Worm (Caenorhabditis elegans) whole organism, L2 larva: ENCODE measurements around the gene C17A2.2.

ENCODE experiments used
- C34F6.9 ChIP-seq: fragments of 150-350 bp; optimal IDR thresholded peaks from 2 replicates; lab custom pipeline; 2014; ENCODE audit warnings: missing biosample characterization, missing genetic modification characterization
- F13H6.1 ChIP-seq: sonication (generic microtip); optimal IDR thresholded peaks from 2 replicates; lab custom pipeline; 2016; ENCODE audit warnings: missing genetic modification characterization, missing compliant biosample characterization
- R02D3.7 ChIP-seq: fragments of 150-350 bp; optimal IDR thresholded peaks from 2 replicates; lab custom pipeline; 2014; ENCODE audit warnings: missing biosample characterization, missing genetic modification characterization
- Y55F3AM.14 ChIP-seq: fragments of 200-800 bp; sonication (Bioruptor generic); optimal IDR thresholded peaks from 2 replicates; lab custom pipeline; 2018; ENCODE audit warnings: mild to moderate bottlenecking, missing genetic modification characterization, missing compliant biosample characterization
- ZK546.5 ChIP-seq: sonication (generic microtip); optimal IDR thresholded peaks from 2 replicates; lab custom pipeline; 2017; ENCODE audit warnings: missing biosample characterization, missing genetic modification characterization
- alr-1 ChIP-seq: fragments of 150-350 bp; optimal IDR thresholded peaks from 2 replicates; lab custom pipeline; 2014; ENCODE audit warnings: missing biosample characterization, missing genetic modification characterization
- aly-2 ChIP-seq: fragments of 150-350 bp; optimal IDR thresholded peaks from 2 replicates; lab custom pipeline; 2014; ENCODE audit warnings: missing biosample characterization, missing genetic modification characterization
- ama-1 ChIP-seq: fragments of 150-350 bp; optimal IDR thresholded peaks from 2 replicates; lab custom pipeline; 2018; ENCODE audit warnings: inconsistent platforms
- blmp-1 ChIP-seq: sonication (generic microtip); optimal IDR thresholded peaks from 2 replicates; lab custom pipeline; 2017; ENCODE audit warnings: missing genetic modification characterization, mild to moderate bottlenecking, missing compliant biosample characterization, antibody characterized with exemption, moderate library complexity; ENCODE audit not compliant: insufficient read depth
- ceh-16 ChIP-seq: fragments of 150-350 bp; optimal IDR thresholded peaks from 2 replicates; lab custom pipeline; 2014; ENCODE audit warnings: missing biosample characterization, missing genetic modification characterization
- ceh-82 ChIP-seq: fragments of 150-350 bp; optimal IDR thresholded peaks from 2 replicates; lab custom pipeline; 2014; ENCODE audit warnings: missing biosample characterization, missing genetic modification characterization
- crh-2 ChIP-seq: sonication (generic microtip); optimal IDR thresholded peaks from 2 replicates; lab custom pipeline; 2017; ENCODE audit warnings: missing biosample characterization, missing genetic modification characterization
- egl-27 ChIP-seq: sonication (generic microtip); optimal IDR thresholded peaks from 3 replicates; lab custom pipeline; 2017; ENCODE audit warnings: missing biosample characterization, missing genetic modification reagents, missing genetic modification characterization
- elt-1 ChIP-seq: fragments of 150-350 bp; optimal IDR thresholded peaks from 2 replicates; lab custom pipeline; 2014; ENCODE audit warnings: missing biosample characterization, missing genetic modification characterization
- elt-3 ChIP-seq: sonication (generic microtip); optimal IDR thresholded peaks from 2 replicates; lab custom pipeline; 2017; ENCODE audit warnings: missing biosample characterization, missing genetic modification characterization
- fos-1 ChIP-seq: fragments of 150-350 bp; optimal IDR thresholded peaks from 2 replicates; lab custom pipeline; 2014; ENCODE audit warnings: missing biosample characterization, missing genetic modification characterization
- gmeb-1 ChIP-seq: fragments of 150-350 bp; optimal IDR thresholded peaks from 2 replicates; lab custom pipeline; 2014; ENCODE audit warnings: missing biosample characterization, missing genetic modification characterization
- lin-11 ChIP-seq: fragments of 150-350 bp; sonication (generic microtip); optimal IDR thresholded peaks from 2 replicates; lab custom pipeline; 2014; ENCODE audit warnings: missing biosample characterization, missing genetic modification characterization, inconsistent platforms, mixed read lengths
- lin-13 ChIP-seq: fragments of 150-350 bp; optimal IDR thresholded peaks from 2 replicates; lab custom pipeline; 2014; ENCODE audit warnings: missing biosample characterization, missing genetic modification reagents, missing genetic modification characterization
- lsy-2 ChIP-seq, 2 experiments: fragments of 150-350 bp in 1 of 2; sonication (generic microtip) in 1 of 2; optimal IDR thresholded peaks; 2 replicates each; lab custom pipeline; 2014 to 2017; ENCODE audit warnings: missing biosample characterization in 2 of 2, missing genetic modification characterization in 2 of 2
- mab-5 ChIP-seq: fragments of 150-350 bp; optimal IDR thresholded peaks from 2 replicates; lab custom pipeline; 2014; ENCODE audit warnings: missing biosample characterization, missing genetic modification characterization
- mbf-1 ChIP-seq: sonication (generic microtip); optimal IDR thresholded peaks from 2 replicates; lab custom pipeline; 2017; ENCODE audit warnings: missing biosample characterization, missing genetic modification characterization
- mdl-1 ChIP-seq, 2 experiments: fragments of 150-350 bp in 1 of 2; sonication (generic microtip) in 1 of 2; optimal IDR thresholded peaks; 2 replicates each; lab custom pipeline; 2017; ENCODE audit warnings: missing biosample characterization in 2 of 2, missing genetic modification characterization in 2 of 2
- nhr-10 ChIP-seq: sonication (generic microtip); optimal IDR thresholded peaks from 2 replicates; lab custom pipeline; 2017; ENCODE audit warnings: missing biosample characterization, missing genetic modification characterization
- nhr-11 ChIP-seq: fragments of 150-350 bp; optimal IDR thresholded peaks from 2 replicates; lab custom pipeline; 2014; ENCODE audit warnings: missing biosample characterization, missing genetic modification characterization
- nhr-12 ChIP-seq: fragments of 150-350 bp; optimal IDR thresholded peaks from 2 replicates; lab custom pipeline; 2014; ENCODE audit warnings: missing biosample characterization, missing genetic modification characterization
- nhr-129 ChIP-seq: fragments of 150-350 bp; optimal IDR thresholded peaks from 2 replicates; lab custom pipeline; 2014; ENCODE audit warnings: missing biosample characterization, missing genetic modification characterization
- nhr-21 ChIP-seq: fragments of 150-350 bp; optimal IDR thresholded peaks from 2 replicates; lab custom pipeline; 2014; ENCODE audit warnings: missing biosample characterization, missing genetic modification characterization
- nhr-23 ChIP-seq: fragments of 150-350 bp; optimal IDR thresholded peaks from 2 replicates; lab custom pipeline; 2014; ENCODE audit warnings: missing biosample characterization, missing genetic modification reagents, missing genetic modification characterization
- nhr-25 ChIP-seq: fragments of 150-350 bp; sonication (generic microtip); optimal IDR thresholded peaks from 3 replicates; lab custom pipeline; 2014; ENCODE audit warnings: missing biosample characterization, missing genetic modification characterization
- nhr-77 ChIP-seq: fragments of 150-350 bp; optimal IDR thresholded peaks from 2 replicates; lab custom pipeline; 2014; ENCODE audit warnings: missing biosample characterization, missing genetic modification characterization
- sem-4 ChIP-seq: fragments of 150-350 bp; optimal IDR thresholded peaks from 2 replicates; lab custom pipeline; 2014; ENCODE audit warnings: missing biosample characterization, missing genetic modification reagents, missing genetic modification characterization
- skn-1 ChIP-seq: sonication (generic microtip); optimal IDR thresholded peaks from 2 replicates; lab custom pipeline; 2017; ENCODE audit warnings: missing biosample characterization, missing genetic modification characterization
- sma-3 ChIP-seq: sonication (generic microtip); optimal IDR thresholded peaks from 2 replicates; lab custom pipeline; 2016; ENCODE audit warnings: missing genetic modification reagents, missing genetic modification characterization, missing compliant biosample characterization
- sma-9 ChIP-seq, 2 experiments: fragments of 150-350 bp in 1 of 2; sonication (generic microtip) in 1 of 2; optimal IDR thresholded peaks; 2 replicates each; lab custom pipeline; 2014 to 2016; ENCODE audit warnings: missing genetic modification characterization in 2 of 2, mild to moderate bottlenecking in 1 of 2, missing biosample characterization in 1 of 2, missing compliant biosample characterization in 1 of 2, missing genetic modification reagents in 1 of 2, moderate library complexity in 1 of 2
- snpc-4 ChIP-seq: fragments of 150-350 bp; optimal IDR thresholded peaks from 2 replicates; lab custom pipeline; 2014; ENCODE audit warnings: missing biosample characterization, missing genetic modification characterization
- unc-39 ChIP-seq: fragments of 150-350 bp; optimal IDR thresholded peaks from 2 replicates; lab custom pipeline; 2014; ENCODE audit warnings: missing biosample characterization, missing genetic modification characterization
- unc-55 ChIP-seq: fragments of 150-350 bp; sonication (generic microtip); optimal IDR thresholded peaks from 3 replicates; lab custom pipeline; 2014; ENCODE audit warnings: missing biosample characterization, missing genetic modification reagents, missing genetic modification characterization
- zag-1 ChIP-seq: fragments of 150-350 bp; optimal IDR thresholded peaks from 2 replicates; lab custom pipeline; 2014; ENCODE audit warnings: missing biosample characterization, missing genetic modification characterization
- ztf-1 ChIP-seq: fragments of 200-800 bp; sonication (Bioruptor generic); conservative IDR thresholded peaks from 2 replicates; pipeline ENCODE4 v1.3.6; 2022; ENCODE audit warnings: missing genetic modification characterization, missing compliant biosample characterization

Gene C17A2.2

ce11 chrII:3860826-3861225 lies 14.7 kb downstream of the C17A2.2 start, which contains the start of gene oac-11:
oac-11 (minus strand) TSS chrII:3860926.
- TF ChIP-seq aly-2 (tag; lab: Kevin White, UChicago) = no peak
- TF ChIP-seq zag-1 = no peak
- no peak for TF ChIP-seq nhr-11 (tag; lab: Kevin White, UChicago)
- TF ChIP-seq fos-1 (tag; lab: Kevin White, UChicago) = no peak
- no peak for TF ChIP-seq nhr-129 (tag; lab: Kevin White, UChicago)
- no peak for TF ChIP-seq snpc-4 (tag; lab: Kevin White, UChicago)
- no peak for TF ChIP-seq lin-13 (GFP tag; lab: Kevin White, UChicago)
- no peak for TF ChIP-seq lsy-2 (tag; optimal IDR thresholded peaks at IDR 0.05; lab: Kevin White, UChicago)
- TF ChIP-seq alr-1 = no peak
- TF ChIP-seq skn-1 (tag; lab: Kevin White, UChicago) = no peak
- no peak for TF ChIP-seq ama-1 (lab: Kevin White, UChicago)

ce11 chrII:3862053-3862452 lies 15.9 kb downstream of the C17A2.2 start:
- TF ChIP-seq lin-11 (tag; lab: Kevin White, UChicago) (no peak), elt-1 (tag; lab: Kevin White, UChicago) (peak; percentile 76)

ce11 chrII:3864652-3865051 lies 18.5 kb downstream of the C17A2.2 start, which contains the start of gene nhr-261:
nhr-261 (minus strand) TSS chrII:3864752.
- no peak for TF ChIP-seq nhr-21 (tag; lab: Kevin White, UChicago)
- no peak for TF ChIP-seq sma-3 (GFP tag; lab: Kevin White, UChicago)
- TF ChIP-seq blmp-1 (tag; lab: Kevin White, UChicago) = no peak
- TF ChIP-seq nhr-11 (tag; lab: Kevin White, UChicago) = no peak
- no peak for TF ChIP-seq Y55F3AM.14 (GFP tag; lab: Kevin White, UChicago)
- no peak for TF ChIP-seq R02D3.7 (tag; lab: Kevin White, UChicago)
- no peak for TF ChIP-seq snpc-4 (tag; lab: Kevin White, UChicago)
- no peak for TF ChIP-seq gmeb-1 (tag; lab: Kevin White, UChicago)
- no peak for TF ChIP-seq C34F6.9 (tag; lab: Kevin White, UChicago)
- TF ChIP-seq sem-4 (tag; lab: Kevin White, UChicago) = no peak
- no peak for TF ChIP-seq nhr-77 (tag; lab: Kevin White, UChicago)
- TF ChIP-seq alr-1 = no peak
- no peak for TF ChIP-seq elt-3 (tag; lab: Kevin White, UChicago)
- TF ChIP-seq nhr-12 = no peak
- no peak for TF ChIP-seq ceh-82
- TF ChIP-seq ztf-1 (GFP tag; lab: Robert Waterston, UW) = no peak
- TF ChIP-seq nhr-129 (tag; lab: Kevin White, UChicago) = no peak
- no peak for TF ChIP-seq ZK546.5 (tag; lab: Kevin White, UChicago)
- TF ChIP-seq nhr-25 (tag; lab: Kevin White, UChicago) = no peak
- no peak for TF ChIP-seq unc-39 (tag; lab: Kevin White, UChicago)

ce11 chrII:3869601-3870000 lies 23.5 kb downstream of the C17A2.2 start, which contains the start of gene oac-10:
oac-10 (plus strand) TSS chrII:3869901.
- TF ChIP-seq zag-1 (no peak), C34F6.9 (tag; lab: Kevin White, UChicago) (no peak), sem-4 (tag; lab: Kevin White, UChicago) (no peak), mbf-1 (tag; lab: Kevin White, UChicago) (no peak), ceh-82 (no peak), ZK546.5 (tag; lab: Kevin White, UChicago) (no peak), ama-1 (lab: Kevin White, UChicago) (no peak), mab-5 (tag; lab: Kevin White, UChicago) (no peak), egl-27 (tag; lab: Kevin White, UChicago) (no peak), unc-39 (tag; lab: Kevin White, UChicago) (no peak), sma-9 (GFP tag; optimal IDR thresholded peaks at IDR 0.05; lab: Kevin White, UChicago) (no peak), sma-9 (tag; optimal IDR thresholded peaks at IDR 0.05; lab: Kevin White, UChicago) (no peak), F13H6.1 (tag; lab: Kevin White, UChicago) (no peak)

- TF ChIP-seq ceh-16 (tag; lab: Kevin White, UChicago) = no peak
- no peak for TF ChIP-seq nhr-23 (tag; lab: Kevin White, UChicago)
- TF ChIP-seq F13H6.1 (tag; lab: Kevin White, UChicago) = no peak
- no peak for TF ChIP-seq egl-27 (tag; lab: Kevin White, UChicago)
- TF ChIP-seq unc-55 (GFP tag; lab: Kevin White, UChicago) = no peak
- no peak for TF ChIP-seq lsy-2 (tag; optimal IDR thresholded peaks at IDR 0.05; lab: Kevin White, UChicago)
- TF ChIP-seq snpc-4 (tag; lab: Kevin White, UChicago) = no peak
- TF ChIP-seq ZK546.5 (tag; lab: Kevin White, UChicago) = no peak
- no peak for TF ChIP-seq nhr-10 (tag; lab: Kevin White, UChicago)
- no peak for TF ChIP-seq mbf-1 (tag; lab: Kevin White, UChicago)
- TF ChIP-seq Y55F3AM.14 (GFP tag; lab: Kevin White, UChicago) = no peak
- TF ChIP-seq crh-2 (tag; lab: Kevin White, UChicago) = no peak
- no peak for TF ChIP-seq mdl-1 (tag; optimal IDR thresholded peaks at IDR 0.05; lab: Kevin White, UChicago)
- TF ChIP-seq blmp-1 (tag; lab: Kevin White, UChicago) = no peak
- no peak for TF ChIP-seq ztf-1 (GFP tag; lab: Robert Waterston, UW)
- no peak for TF ChIP-seq lin-11 (tag; lab: Kevin White, UChicago)
- no peak for TF ChIP-seq lin-13 (GFP tag; lab: Kevin White, UChicago)
- no peak for TF ChIP-seq C34F6.9 (tag; lab: Kevin White, UChicago)
- no peak for TF ChIP-seq sma-3 (GFP tag; lab: Kevin White, UChicago)
- no peak for TF ChIP-seq nhr-11 (tag; lab: Kevin White, UChicago)
Observed at ce11 chrII:3877127-3877526, 31.0 kb downstream of the C17A2.2 start, which contains the start of gene nep-3. nep-3 (minus strand) TSS chrII:3877227.
